Worm (Caenorhabditis elegans) whole organism, L3 larva: ENCODE measurements around the gene F56C4.2.

Source experiments
- ceh-82 ChIP-seq: fragments of 150-350 bp; optimal IDR thresholded peaks from 2 replicates; lab custom pipeline; 2014; ENCODE audit warnings: missing biosample characterization, missing genetic modification characterization
- daf-12 ChIP-seq: fragments of 150-350 bp; optimal IDR thresholded peaks from 2 replicates; lab custom pipeline; 2014; ENCODE audit warnings: missing biosample characterization, missing genetic modification reagents, missing genetic modification characterization
- elt-2 ChIP-seq: sonication (generic microtip); optimal IDR thresholded peaks from 2 replicates; lab custom pipeline; 2016; ENCODE audit warnings: missing genetic modification reagents, mild to moderate bottlenecking, missing genetic modification characterization, missing compliant biosample characterization
- elt-3 ChIP-seq, 3 experiments: fragments of 150-350 bp in 1 of 3; sonication (generic microtip) in 2 of 3; optimal IDR thresholded peaks; 2 replicates in 2 of 3; 4 replicates in 1 of 3; lab custom pipeline; 2014 to 2017; ENCODE audit warnings: missing biosample characterization in 3 of 3, missing genetic modification characterization in 3 of 3
- fos-1 ChIP-seq: fragments of 150-350 bp; optimal IDR thresholded peaks from 2 replicates; lab custom pipeline; 2014; ENCODE audit warnings: missing biosample characterization, missing genetic modification characterization
- pha-4 ChIP-seq: fragments of 150-350 bp; optimal IDR thresholded peaks from 2 replicates; lab custom pipeline; 2014; ENCODE audit warnings: missing biosample characterization, missing genetic modification reagents, missing genetic modification characterization
- sea-2 ChIP-seq: fragments of 150-350 bp; sonication (generic microtip); optimal IDR thresholded peaks from 4 replicates; lab custom pipeline; 2014; ENCODE audit warnings: missing biosample characterization, missing genetic modification reagents, missing genetic modification characterization

ce11 chrIV:10636649-10637048 is 2.4 kb upstream of the F56C4.2 start, which contains the start of gene F56C4.1:
- TF ChIP-seq daf-12 (tag; lab: Kevin White, UChicago) (no peak), elt-2 (tag; lab: Kevin White, UChicago) (no peak), ceh-82 (no peak), pha-4 (tag; lab: Kevin White, UChicago) (no peak), fos-1 (tag; lab: Kevin White, UChicago) (no peak), elt-3 (tag; optimal IDR thresholded peaks at IDR 0.05; lab: Kevin White, UChicago) (no peak), sea-2 (no peak)
